Worm (Caenorhabditis elegans) whole organism, L1 larva: ENCODE results near the gene Y39A3B.8.

Experiments used
- C16A3.4 ChIP-seq: fragments of 150-350 bp; optimal IDR thresholded peaks from 2 replicates; lab custom pipeline; 2014; ENCODE audit warnings: missing biosample characterization, missing genetic modification characterization
- unc-62 ChIP-seq: fragments of 150-350 bp; optimal IDR thresholded peaks from 2 replicates; lab custom pipeline; 2014; ENCODE audit warnings: missing biosample characterization, missing genetic modification reagents, missing genetic modification characterization

DNA sequence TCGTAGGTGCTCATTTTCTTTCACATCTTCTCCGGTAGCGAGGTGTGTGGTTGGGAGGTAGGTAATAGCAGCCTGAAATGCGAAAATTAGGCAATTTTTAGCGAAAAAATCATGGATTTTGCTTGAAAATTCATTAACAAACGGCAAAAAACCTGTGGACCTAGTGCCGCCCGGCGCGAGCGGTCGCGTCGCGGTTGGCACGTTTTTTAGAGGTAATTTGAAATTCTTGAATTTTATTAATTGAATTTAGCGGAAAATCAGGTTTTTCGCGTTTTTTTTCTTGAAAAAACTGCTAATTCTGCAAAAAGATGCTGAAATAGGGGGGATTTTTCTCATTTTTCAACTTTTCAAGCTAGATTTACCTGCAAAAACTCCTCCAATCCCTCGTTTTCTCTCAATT, 38.4 kb upstream of the Y39A3B.8 start:
- TF ChIP-seq unc-62 (no peak), C16A3.4 (tag; lab: Kevin White, UChicago) (no peak)
